Worm (Caenorhabditis elegans) whole organism, late embryonic: ENCODE results near the gene F16B12.4.

Source experiments
- C08G9.2 ChIP-seq: sonication (generic microtip); optimal IDR thresholded peaks from 2 replicates; lab custom pipeline; 2016; ENCODE audit warnings: mild to moderate bottlenecking, missing genetic modification characterization, moderate library complexity, missing compliant biosample characterization
- F13H6.1 ChIP-seq: sonication (generic microtip); optimal IDR thresholded peaks from 2 replicates; lab custom pipeline; 2016; ENCODE audit warnings: missing genetic modification characterization, missing compliant biosample characterization
- K09A11.1 ChIP-seq: sonication (generic microtip); optimal IDR thresholded peaks from 2 replicates; lab custom pipeline; 2017; ENCODE audit warnings: antibody characterized with exemption, mild to moderate bottlenecking, missing genetic modification characterization, missing compliant biosample characterization; ENCODE audit not compliant: insufficient read depth
- ceh-14 ChIP-seq: sonication (generic microtip); optimal IDR thresholded peaks from 2 replicates; lab custom pipeline; 2016; ENCODE audit warnings: missing genotype, missing genetic modification characterization, missing compliant biosample characterization
- ceh-18 ChIP-seq: sonication (generic microtip); optimal IDR thresholded peaks from 2 replicates; lab custom pipeline; 2016; ENCODE audit warnings: missing genetic modification characterization, missing compliant biosample characterization
- ceh-2 ChIP-seq: sonication (generic microtip); optimal IDR thresholded peaks from 2 replicates; lab custom pipeline; 2016; ENCODE audit warnings: missing genotype, missing genetic modification characterization, missing compliant biosample characterization
- ceh-22 ChIP-seq: sonication (generic microtip); optimal IDR thresholded peaks from 2 replicates; lab custom pipeline; 2017; ENCODE audit warnings: missing biosample characterization, missing genetic modification characterization
- ceh-24 ChIP-seq: sonication (generic microtip); optimal IDR thresholded peaks from 2 replicates; lab custom pipeline; 2016; ENCODE audit warnings: mild to moderate bottlenecking, missing genetic modification characterization, missing compliant biosample characterization
- ceh-30 ChIP-seq: fragments of 150-350 bp; optimal IDR thresholded peaks from 2 replicates; lab custom pipeline; 2014; ENCODE audit warnings: missing biosample characterization, missing genetic modification characterization
- ceh-31 ChIP-seq: sonication (generic microtip); optimal IDR thresholded peaks from 2 replicates; lab custom pipeline; 2016; ENCODE audit warnings: missing genetic modification characterization, missing compliant biosample characterization
- ceh-34 ChIP-seq: sonication (generic microtip); optimal IDR thresholded peaks from 2 replicates; lab custom pipeline; 2016; ENCODE audit warnings: mild to moderate bottlenecking, missing genetic modification characterization, missing compliant biosample characterization
- ceh-45 ChIP-seq: fragments of 200-800 bp; sonication (Bioruptor generic); IDR thresholded peaks from 2 replicates; pipeline ENCODE4 v1.3.6; 2022; ENCODE audit warnings: missing genetic modification reagents, missing genetic modification characterization, missing compliant biosample characterization
- ceh-48 ChIP-seq: sonication (generic microtip); optimal IDR thresholded peaks from 2 replicates; lab custom pipeline; 2016; ENCODE audit warnings: missing genetic modification characterization, inconsistent platforms, missing compliant biosample characterization
- ceh-6 ChIP-seq: fragments of 200-800 bp; sonication (Bioruptor generic); optimal IDR thresholded peaks from 2 replicates; lab custom pipeline; 2018; ENCODE audit warnings: mild to moderate bottlenecking, missing genetic modification characterization, missing compliant biosample characterization
- ceh-9 ChIP-seq: sonication (generic microtip); optimal IDR thresholded peaks from 2 replicates; lab custom pipeline; 2016; ENCODE audit warnings: mild to moderate bottlenecking, missing genetic modification characterization, inconsistent platforms, missing compliant biosample characterization
- che-1 ChIP-seq: sonication (generic microtip); optimal IDR thresholded peaks from 2 replicates; lab custom pipeline; 2016; ENCODE audit warnings: mild to moderate bottlenecking, missing genetic modification characterization, missing compliant biosample characterization
- dmd-4 ChIP-seq: sonication (generic microtip); optimal IDR thresholded peaks from 2 replicates; lab custom pipeline; 2016; ENCODE audit warnings: borderline replicate concordance, missing genetic modification characterization, missing compliant biosample characterization
- dve-1 ChIP-seq: sonication (generic microtip); optimal IDR thresholded peaks from 2 replicates; lab custom pipeline; 2017; ENCODE audit warnings: antibody characterized with exemption, mild to moderate bottlenecking, missing genetic modification characterization, missing compliant biosample characterization
- elt-4 ChIP-seq: sonication (generic microtip); optimal IDR thresholded peaks from 2 replicates; lab custom pipeline; 2016; ENCODE audit warnings: missing genetic modification characterization, missing compliant biosample characterization
- eyg-1 ChIP-seq: sonication (generic microtip); optimal IDR thresholded peaks from 2 replicates; lab custom pipeline; 2016; ENCODE audit warnings: missing genotype, missing genetic modification characterization, missing compliant biosample characterization
- fax-1 ChIP-seq: sonication (generic microtip); optimal IDR thresholded peaks from 2 replicates; lab custom pipeline; 2016; ENCODE audit warnings: missing genotype, missing genetic modification characterization, missing compliant biosample characterization
- hlh-8 ChIP-seq: sonication (generic microtip); optimal IDR thresholded peaks from 2 replicates; lab custom pipeline; 2016; ENCODE audit warnings: missing genotype, missing genetic modification characterization, missing compliant biosample characterization
- lim-6 ChIP-seq: sonication (generic microtip); optimal IDR thresholded peaks from 2 replicates; lab custom pipeline; 2016; ENCODE audit warnings: missing genetic modification characterization, missing compliant biosample characterization
- mec-3 ChIP-seq: sonication (generic microtip); optimal IDR thresholded peaks from 2 replicates; lab custom pipeline; 2016; ENCODE audit warnings: borderline replicate concordance, missing genetic modification characterization, missing compliant biosample characterization
- nfya-1 ChIP-seq: sonication (generic microtip); optimal IDR thresholded peaks from 2 replicates; lab custom pipeline; 2017; ENCODE audit warnings: missing genetic modification characterization, mild to moderate bottlenecking, missing compliant biosample characterization, antibody characterized with exemption, moderate library complexity
- npax-4 ChIP-seq: sonication (generic microtip); optimal IDR thresholded peaks from 2 replicates; lab custom pipeline; 2016; ENCODE audit warnings: missing genetic modification characterization, missing compliant biosample characterization
- odd-2 ChIP-seq: sonication (generic microtip); optimal IDR thresholded peaks from 2 replicates; lab custom pipeline; 2017; ENCODE audit warnings: antibody characterized with exemption, mild to moderate bottlenecking, missing genetic modification characterization, missing compliant biosample characterization
- pag-3 ChIP-seq: sonication (generic microtip); optimal IDR thresholded peaks from 2 replicates; lab custom pipeline; 2016; ENCODE audit warnings: missing compliant biosample characterization, missing genetic modification characterization, borderline replicate concordance
- pros-1 ChIP-seq: fragments of 150-350 bp; optimal IDR thresholded peaks from 2 replicates; lab custom pipeline; 2014; ENCODE audit warnings: missing biosample characterization, missing genetic modification reagents, missing genetic modification characterization
- rnt-1 ChIP-seq: sonication (generic microtip); optimal IDR thresholded peaks from 2 replicates; lab custom pipeline; 2016; ENCODE audit warnings: missing genetic modification characterization, missing compliant biosample characterization
- sdc-2 ChIP-seq: sonication (generic microtip); optimal IDR thresholded peaks from 2 replicates; lab custom pipeline; 2016; ENCODE audit warnings: missing genotype, missing genetic modification characterization, missing compliant biosample characterization
- sox-2 ChIP-seq: fragments of 200-800 bp; sonication (Bioruptor generic); IDR thresholded peaks from 2 replicates; pipeline ENCODE4 v1.3.6; 2022; ENCODE audit warnings: missing genetic modification reagents, missing genetic modification characterization, missing compliant biosample characterization
- sox-4 ChIP-seq: sonication (generic microtip); optimal IDR thresholded peaks from 2 replicates; lab custom pipeline; 2017; ENCODE audit warnings: mild to moderate bottlenecking, missing genetic modification characterization, inconsistent platforms, missing compliant biosample characterization
- syd-9 ChIP-seq: sonication (generic microtip); optimal IDR thresholded peaks from 2 replicates; lab custom pipeline; 2016; ENCODE audit warnings: mild to moderate bottlenecking, missing genetic modification characterization, moderate library complexity, missing compliant biosample characterization
- tbx-2 ChIP-seq: sonication (generic microtip); optimal IDR thresholded peaks from 2 replicates; lab custom pipeline; 2016; ENCODE audit warnings: missing genetic modification characterization, missing compliant biosample characterization
- tbx-7 ChIP-seq: sonication (generic microtip); optimal IDR thresholded peaks from 2 replicates; lab custom pipeline; 2016; ENCODE audit warnings: missing genotype, missing genetic modification characterization, missing compliant biosample characterization
- unc-3 ChIP-seq, 2 experiments: fragments of 200-800 bp in 1 of 2; sonication (Bioruptor generic) in 1 of 2; sonication (generic microtip) in 1 of 2; conservative IDR thresholded peaks in 1 of 2; optimal IDR thresholded peaks in 1 of 2; 2 replicates each; pipeline versions ENCODE4 v1.3.6 to Lab custom; 2016 to 2022; ENCODE audit warnings: missing compliant biosample characterization in 2 of 2, missing genetic modification characterization in 2 of 2, missing genetic modification reagents in 1 of 2
- unc-55 ChIP-seq: sonication (generic microtip); optimal IDR thresholded peaks from 2 replicates; lab custom pipeline; 2017; ENCODE audit warnings: missing biosample characterization, missing genetic modification reagents, missing genetic modification characterization
- unc-86 ChIP-seq: sonication (generic microtip); optimal IDR thresholded peaks from 2 replicates; lab custom pipeline; 2016; ENCODE audit warnings: missing genetic modification characterization, missing compliant biosample characterization

F16B12.4 gene

DNA sequence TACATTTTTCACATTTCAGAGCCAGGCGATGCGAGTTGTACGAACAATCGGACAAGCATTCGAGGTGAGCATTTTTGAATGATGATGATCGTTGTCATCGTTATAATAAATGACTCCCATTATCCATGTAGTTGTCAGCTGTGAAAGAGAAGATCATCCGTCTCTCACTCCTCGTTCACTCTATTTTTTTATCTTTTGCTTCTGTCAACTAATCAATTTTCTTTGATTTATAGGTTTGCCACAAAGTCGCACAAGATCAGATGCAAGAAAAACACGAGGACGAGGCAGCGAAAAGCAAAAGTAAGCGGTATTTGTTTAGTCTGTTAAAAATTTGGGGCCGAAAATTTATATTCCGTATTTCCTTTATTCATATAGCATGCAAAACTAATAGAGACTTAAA, 41.9 kb downstream of the F16B12.4 start:
- TF ChIP-seq C08G9.2 (no peak), ceh-18 (tag; lab: Kevin White, UChicago) (peak; percentile 12), unc-55 (GFP tag; lab: Kevin White, UChicago) (peak; percentile 85)

DNA sequence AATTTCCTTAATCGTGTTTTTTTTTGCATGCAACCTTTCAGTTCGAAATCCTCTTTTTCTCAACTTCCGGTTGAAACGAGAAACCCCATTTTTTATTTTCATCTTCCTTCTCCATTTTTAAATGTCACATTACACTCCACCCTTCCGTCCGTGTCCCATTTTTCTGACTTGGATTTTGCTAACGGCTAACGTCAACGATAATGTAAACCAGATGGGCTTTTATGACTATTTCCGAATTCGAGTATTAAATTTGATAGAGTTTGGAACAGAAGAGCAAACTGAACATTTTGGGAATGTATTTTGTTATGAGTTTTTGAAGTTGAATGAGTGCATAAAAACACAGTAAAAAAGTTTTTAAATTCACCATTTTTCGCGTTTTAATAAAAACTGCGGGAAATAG, 42.8 kb downstream of the F16B12.4 start:
- TF ChIP-seq ceh-48 (tag; lab: Kevin White, UChicago) (no peak), tbx-7 (tag; lab: Kevin White, UChicago) (no peak), ceh-30 (no peak), fax-1 (no peak), ceh-22 (tag; lab: Kevin White, UChicago) (no peak), ceh-2 (no peak), pag-3 (tag; lab: Kevin White, UChicago) (no peak), che-1 (tag; lab: Kevin White, UChicago) (no peak), F13H6.1 (no peak)

ce11 chrX:14054799-14055198, 43.7 kb downstream of the F16B12.4 start:
- no peak for TF ChIP-seq dve-1 (tag; lab: Kevin White, UChicago)
- TF ChIP-seq hlh-8 = no peak
- no peak for TF ChIP-seq odd-2 (tag; lab: Kevin White, UChicago)
- TF ChIP-seq F13H6.1 = no peak
- TF ChIP-seq unc-55 (GFP tag; lab: Kevin White, UChicago) = peak; percentile 17
- peak; percentile 32 for TF ChIP-seq ceh-18 (tag; lab: Kevin White, UChicago)
- peak; percentile 18 for TF ChIP-seq rnt-1 (tag; lab: Kevin White, UChicago)
- no peak for TF ChIP-seq elt-4 (tag; lab: Kevin White, UChicago)
- TF ChIP-seq ceh-45 = no peak
- peak; percentile 23 for TF ChIP-seq nfya-1

- TF ChIP-seq C08G9.2 (no peak), sox-2 (GFP tag; lab: Robert Waterston, UW) (no peak), tbx-2 (no peak), mec-3 (tag; lab: Kevin White, UChicago) (no peak), ceh-14 (tag; lab: Kevin White, UChicago) (no peak), lim-6 (tag; lab: Kevin White, UChicago) (no peak), dve-1 (tag; lab: Kevin White, UChicago) (no peak), K09A11.1 (tag; lab: Kevin White, UChicago) (no peak), rnt-1 (tag; lab: Kevin White, UChicago) (no peak), ceh-22 (tag; lab: Kevin White, UChicago) (no peak), ceh-6 (GFP tag; lab: Kevin White, UChicago) (no peak), pag-3 (tag; lab: Kevin White, UChicago) (no peak), sox-4 (tag; lab: Kevin White, UChicago) (no peak), unc-3 (GFP tag; conservative IDR thresholded peaks at IDR 0.05; lab: Robert Waterston, UW) (no peak), unc-3 (tag; optimal IDR thresholded peaks at IDR 0.05; lab: Kevin White, UChicago) (no peak), unc-86 (no peak), ceh-48 (tag; lab: Kevin White, UChicago) (no peak), syd-9 (tag; lab: Kevin White, UChicago) (no peak), ceh-9 (tag; lab: Kevin White, UChicago) (no peak), sdc-2 (tag; lab: Kevin White, UChicago) (no peak), eyg-1 (tag; lab: Kevin White, UChicago) (no peak)
Measured at ce11 chrX:14053754-14054153, 44.7 kb downstream of the F16B12.4 start.

- no peak for TF ChIP-seq npax-4 (tag; lab: Kevin White, UChicago)
- no peak for TF ChIP-seq ceh-24 (tag; lab: Kevin White, UChicago)
- no peak for TF ChIP-seq ceh-34 (tag; lab: Kevin White, UChicago)
- no peak for TF ChIP-seq F13H6.1
- TF ChIP-seq ceh-31 (tag; lab: Kevin White, UChicago) = no peak
- no peak for TF ChIP-seq dmd-4 (tag; lab: Kevin White, UChicago)
- TF ChIP-seq ceh-45 = no peak
- no peak for TF ChIP-seq pros-1 (tag; lab: Kevin White, UChicago)
- TF ChIP-seq tbx-7 (tag; lab: Kevin White, UChicago) = no peak
Measured at ce11 chrX:14049235-14049634, 49.2 kb downstream of the F16B12.4 start, which contains the start of gene dyc-1. dyc-1 (plus strand) TSS chrX:14049535.
